Worm (Caenorhabditis elegans): ENCODE data around the gene T07C4.12.

DNA sequence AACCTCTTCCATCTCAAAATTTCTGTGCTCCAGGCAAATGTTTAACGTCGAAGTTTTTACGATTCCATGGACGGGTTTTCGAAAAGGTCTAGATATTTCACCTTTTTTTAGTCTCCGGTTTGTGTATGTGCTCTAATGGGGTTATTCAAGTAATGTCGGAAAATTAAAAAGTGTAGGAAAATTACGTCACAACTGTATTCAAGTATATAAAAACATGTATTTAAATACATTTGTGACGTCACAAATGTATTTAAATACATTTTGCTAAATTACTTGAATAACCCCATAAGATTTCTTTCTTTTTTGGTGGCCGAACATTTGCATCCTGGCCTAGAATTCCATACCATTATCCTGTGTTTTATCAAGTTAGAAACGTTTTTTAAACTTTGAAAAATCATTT, 29.0 kb upstream of the T07C4.12 start:
- TF ChIP-seq egl-27 (tag; optimal IDR thresholded peaks at IDR 0.05) = no peak
- no peak for TF ChIP-seq unc-39 (tag; optimal IDR thresholded peaks at IDR 0.05)
- no peak for TF ChIP-seq nhr-28 (tag; optimal IDR thresholded peaks at IDR 0.05)
- TF ChIP-seq mdl-1 (tag; optimal IDR thresholded peaks at IDR 0.05) = no peak
- TF ChIP-seq daf-12 (tag; optimal IDR thresholded peaks at IDR 0.05) = no peak
- TF ChIP-seq ceh-28 (tag; optimal IDR thresholded peaks at IDR 0.05) = no peak
- TF ChIP-seq nfya-1 (tag; optimal IDR thresholded peaks at IDR 0.05; ENCODE audit: insufficient read depth) = no peak
- no peak for TF ChIP-seq nhr-12 (tag; optimal IDR thresholded peaks at IDR 0.05)
- TF ChIP-seq ama-1 (optimal IDR thresholded peaks at IDR 0.05) = no peak
- TF ChIP-seq nhr-76 (tag; optimal IDR thresholded peaks at IDR 0.05) = no peak
- no peak for TF ChIP-seq nhr-77 (tag; optimal IDR thresholded peaks at IDR 0.05)
- no peak for TF ChIP-seq pqm-1 (tag; optimal IDR thresholded peaks at IDR 0.05)
- no peak for TF ChIP-seq elt-1 (tag; optimal IDR thresholded peaks at IDR 0.05)
